Worm (Caenorhabditis elegans): ENCODE results near the gene T13F3.4.

T13F3.4 gene

DNA sequence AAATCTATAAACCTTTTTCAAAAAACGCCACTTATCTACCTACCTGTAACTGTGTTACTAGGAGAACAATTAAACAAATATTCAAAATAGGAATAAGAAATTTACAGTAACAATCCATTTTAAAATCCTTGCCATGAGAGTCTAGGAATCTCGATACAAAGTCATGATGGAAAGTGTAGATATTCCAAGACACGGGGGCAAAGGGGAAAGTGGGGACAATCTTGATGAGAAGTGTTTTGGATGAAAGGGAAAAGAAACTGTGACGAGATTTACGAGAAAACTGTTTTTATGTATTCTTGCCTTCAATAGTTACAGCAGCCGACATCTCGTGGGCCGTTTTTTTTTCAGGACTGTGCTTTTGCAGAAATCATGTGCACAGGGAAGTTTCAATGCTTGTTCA, 15.7 kb upstream of the T13F3.4 start, which contains the start of gene F28G4.2:
F28G4.2 (minus strand) TSS at position 175 of the 400 bp plus-strand sequence.
- TF ChIP-seq ceh-16 (tag; optimal IDR thresholded peaks at IDR 0.05) (no peak), nhr-28 (tag; optimal IDR thresholded peaks at IDR 0.05) (no peak), ceh-9 (tag; optimal IDR thresholded peaks at IDR 0.05) (no peak), nhr-67 (tag; optimal IDR thresholded peaks at IDR 0.05) (no peak), elt-2 (tag; optimal IDR thresholded peaks at IDR 0.05) (no peak)

DNA sequence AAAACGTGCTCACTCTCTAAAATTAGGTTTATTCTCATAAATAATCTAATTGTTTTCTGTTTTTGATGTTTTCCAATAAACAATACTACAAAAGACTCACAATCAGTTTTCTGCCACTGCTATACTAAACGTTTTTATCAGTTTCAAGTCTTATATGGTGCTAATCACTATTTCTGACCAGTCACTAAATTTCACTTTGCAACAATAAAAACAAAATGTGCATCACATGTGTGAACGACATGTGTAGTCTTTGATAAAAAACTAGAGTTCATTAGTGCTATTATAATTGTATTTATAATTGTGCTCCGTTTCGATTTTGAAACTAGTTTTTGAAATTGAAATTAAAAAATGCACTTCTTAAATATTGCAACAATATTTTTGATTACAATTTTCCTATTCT, 11.5 kb upstream of the T13F3.4 start, which contains the start of gene cyp-37B1:
cyp-37B1 (plus strand) TSS at position 199 of the 400 bp plus-strand sequence.
- no peak for TF ChIP-seq ztf-4 (tag; optimal IDR thresholded peaks at IDR 0.05)
- TF ChIP-seq egl-27 (tag; optimal IDR thresholded peaks at IDR 0.05), result no peak
- no peak for TF ChIP-seq ceh-28 (tag; optimal IDR thresholded peaks at IDR 0.05)
- TF ChIP-seq skn-1 (tag; optimal IDR thresholded peaks at IDR 0.05), result no peak
- no peak for TF ChIP-seq nhr-28 (tag; optimal IDR thresholded peaks at IDR 0.05)
- TF ChIP-seq ama-1 (optimal IDR thresholded peaks at IDR 0.05), result no peak
- no peak for TF ChIP-seq mml-1 (tag; optimal IDR thresholded peaks at IDR 0.05)
- no peak for TF ChIP-seq fos-1 (tag; optimal IDR thresholded peaks at IDR 0.05)
- TF ChIP-seq ztf-11 (tag; optimal IDR thresholded peaks at IDR 0.05), result no peak
- TF ChIP-seq snpc-4 (tag; optimal IDR thresholded peaks at IDR 0.05), result no peak
- TF ChIP-seq pqm-1 (tag; optimal IDR thresholded peaks at IDR 0.05), result peak; percentile 97
- no peak for TF ChIP-seq nhr-12 (tag; optimal IDR thresholded peaks at IDR 0.05)
- TF ChIP-seq fkh-10 (GFP tag; optimal IDR thresholded peaks at IDR 0.05), result no peak
- TF ChIP-seq sea-2 (GFP tag; optimal IDR thresholded peaks at IDR 0.05), result no peak
- TF ChIP-seq lin-39 (tag; optimal IDR thresholded peaks at IDR 0.05), result no peak
- TF ChIP-seq fkh-2 (tag; optimal IDR thresholded peaks at IDR 0.05), result no peak
- no peak for TF ChIP-seq R02D3.7 (tag; optimal IDR thresholded peaks at IDR 0.05)
- TF ChIP-seq eor-1 (tag; optimal IDR thresholded peaks at IDR 0.05), result no peak
- peak; percentile 93 for TF ChIP-seq elt-2 (tag; optimal IDR thresholded peaks at IDR 0.05)
- no peak for TF ChIP-seq egl-5 (tag; optimal IDR thresholded peaks at IDR 0.05)
- TF ChIP-seq nhr-67 (tag; optimal IDR thresholded peaks at IDR 0.05), result no peak
- TF ChIP-seq lsy-12 (tag; optimal IDR thresholded peaks at IDR 0.05), result no peak
- TF ChIP-seq nhr-23 (tag; optimal IDR thresholded peaks at IDR 0.05), result no peak
- TF ChIP-seq ceh-82 (tag; optimal IDR thresholded peaks at IDR 0.05), result no peak
- peak; percentile 73 for TF ChIP-seq pha-4 (tag; optimal IDR thresholded peaks at IDR 0.05)
- TF ChIP-seq zag-1 (tag; optimal IDR thresholded peaks at IDR 0.05), result no peak
- TF ChIP-seq nhr-76 (tag; optimal IDR thresholded peaks at IDR 0.05), result no peak
- no peak for TF ChIP-seq ceh-9 (tag; optimal IDR thresholded peaks at IDR 0.05)
- TF ChIP-seq nhr-237 (tag; optimal IDR thresholded peaks at IDR 0.05), result no peak
- TF ChIP-seq daf-12 (tag; optimal IDR thresholded peaks at IDR 0.05), result no peak
- no peak for TF ChIP-seq elt-1 (tag; optimal IDR thresholded peaks at IDR 0.05)
- peak; percentile 10 for TF ChIP-seq jun-1 (tag; optimal IDR thresholded peaks at IDR 0.05)

- TF ChIP-seq daf-12 (tag; optimal IDR thresholded peaks at IDR 0.05) (no peak), pqm-1 (tag; optimal IDR thresholded peaks at IDR 0.05) (no peak), unc-62 (GFP tag; optimal IDR thresholded peaks at IDR 0.05) (no peak), tbx-2 (tag; optimal IDR thresholded peaks at IDR 0.05) (no peak), snpc-4 (tag; optimal IDR thresholded peaks at IDR 0.05) (no peak), nhr-11 (tag; optimal IDR thresholded peaks at IDR 0.05) (no peak), fkh-2 (tag; optimal IDR thresholded peaks at IDR 0.05) (no peak), unc-39 (tag; optimal IDR thresholded peaks at IDR 0.05) (no peak), zag-1 (tag; optimal IDR thresholded peaks at IDR 0.05) (no peak), mml-1 (tag; optimal IDR thresholded peaks at IDR 0.05) (no peak), ceh-9 (tag; optimal IDR thresholded peaks at IDR 0.05) (no peak), sea-2 (GFP tag; optimal IDR thresholded peaks at IDR 0.05) (no peak), nhr-43 (tag; optimal IDR thresholded peaks at IDR 0.05; ENCODE audit: poor library complexity, severe bottlenecking) (no peak), nhr-23 (tag; optimal IDR thresholded peaks at IDR 0.05) (no peak), ama-1 (optimal IDR thresholded peaks at IDR 0.05) (no peak), ztf-11 (tag; optimal IDR thresholded peaks at IDR 0.05) (no peak), egl-27 (tag; optimal IDR thresholded peaks at IDR 0.05) (no peak), ceh-16 (tag; optimal IDR thresholded peaks at IDR 0.05) (no peak), elt-3 (tag; optimal IDR thresholded peaks at IDR 0.05) (no peak), fos-1 (tag; optimal IDR thresholded peaks at IDR 0.05) (no peak)
Observed at ce11 chrV:16275347-16275746, 8.9 kb upstream of the T13F3.4 start, which contains the start of gene pacl-1. Gene pacl-1 (minus strand): TSS chrV:16275447.

Data from whole organism, L3 larva.